Worm (Caenorhabditis elegans) whole organism, L1 larva: ENCODE measurements around the gene R144.10.

Experiments
- C04F5.9 ChIP-seq: sonication (generic microtip); optimal IDR thresholded peaks from 2 replicates; lab custom pipeline; 2016; ENCODE audit warnings: missing genetic modification characterization, missing compliant biosample characterization
- C16A3.4 ChIP-seq: fragments of 150-350 bp; optimal IDR thresholded peaks from 2 replicates; lab custom pipeline; 2014; ENCODE audit warnings: missing biosample characterization, missing genetic modification characterization
- aha-1 ChIP-seq: fragments of 150-350 bp; optimal IDR thresholded peaks from 2 replicates; lab custom pipeline; 2014; ENCODE audit warnings: missing biosample characterization, missing genetic modification characterization
- aly-2 ChIP-seq: fragments of 150-350 bp; optimal IDR thresholded peaks from 2 replicates; lab custom pipeline; 2014; ENCODE audit warnings: missing biosample characterization, missing genetic modification characterization
- ceh-82 ChIP-seq, 3 experiments: fragments of 150-350 bp in 1 of 3; sonication (generic microtip) in 2 of 3; optimal IDR thresholded peaks; 2 replicates each; lab custom pipeline; 2014 to 2017; ENCODE audit warnings: missing biosample characterization in 3 of 3, missing genetic modification characterization in 3 of 3
- ceh-88 ChIP-seq: fragments of 200-800 bp; sonication (Bioruptor generic); IDR thresholded peaks from 2 replicates; pipeline ENCODE4 v1.3.6; 2022; ENCODE audit warnings: missing genetic modification characterization, missing compliant biosample characterization
- ceh-90 ChIP-seq: sonication (generic microtip); optimal IDR thresholded peaks from 2 replicates; lab custom pipeline; 2016; ENCODE audit warnings: missing genetic modification characterization, missing compliant biosample characterization
- dpl-1 ChIP-seq, 3 experiments: fragments of 150-350 bp in 2 of 3; sonication (generic microtip) in 1 of 3; optimal IDR thresholded peaks; 2 replicates each; lab custom pipeline; 2014 to 2017; ENCODE audit warnings: missing biosample characterization in 3 of 3, missing genetic modification characterization in 3 of 3, missing genetic modification reagents in 3 of 3
- efl-1 ChIP-seq, 4 experiments: fragments of 150-350 bp; optimal IDR thresholded peaks in 3 of 4; peaks in 1 of 4; 1 replicate in 1 of 4; 2 replicates in 3 of 4; lab custom pipeline; 2014; ENCODE audit warnings: missing biosample characterization in 2 of 4, missing genetic modification characterization in 2 of 4, missing genetic modification reagents in 2 of 4
- elt-3 ChIP-seq, 6 experiments: fragments of 150-350 bp in 1 of 6; sonication (generic microtip); optimal IDR thresholded peaks; 2 replicates each; lab custom pipeline; 2017 to 2018; ENCODE audit warnings: missing biosample characterization in 6 of 6, missing genetic modification characterization in 6 of 6, inconsistent platforms in 1 of 6
- fkh-10 ChIP-seq: sonication (generic microtip); optimal IDR thresholded peaks from 2 replicates; lab custom pipeline; 2017; ENCODE audit warnings: missing biosample characterization, missing genetic modification reagents, missing genetic modification characterization
- fkh-4 ChIP-seq: sonication (generic microtip); optimal IDR thresholded peaks from 2 replicates; lab custom pipeline; 2016; ENCODE audit warnings: missing compliant biosample characterization, missing genetic modification characterization, borderline replicate concordance
- fkh-8 ChIP-seq: sonication (generic microtip); optimal IDR thresholded peaks from 2 replicates; lab custom pipeline; 2016; ENCODE audit warnings: mild to moderate bottlenecking, missing genetic modification characterization, missing compliant biosample characterization
- fos-1 ChIP-seq: fragments of 150-350 bp; optimal IDR thresholded peaks from 2 replicates; lab custom pipeline; 2014; ENCODE audit warnings: missing biosample characterization, missing genetic modification characterization
- hlh-17 ChIP-seq: fragments of 200-800 bp; sonication (Bioruptor generic); optimal IDR thresholded peaks from 2 replicates; lab custom pipeline; 2018; ENCODE audit warnings: missing genetic modification characterization, mild to moderate bottlenecking, missing compliant biosample characterization, moderate library complexity, borderline replicate concordance
- lin-13 ChIP-seq: fragments of 150-350 bp; optimal IDR thresholded peaks from 2 replicates; lab custom pipeline; 2014; ENCODE audit warnings: missing biosample characterization, missing genetic modification reagents, missing genetic modification characterization
- lin-14 ChIP-seq: fragments of 200-800 bp; sonication (Bioruptor generic); optimal IDR thresholded peaks from 2 replicates; lab custom pipeline; 2018; ENCODE audit warnings: mild to moderate bottlenecking, missing genetic modification characterization, moderate library complexity, missing compliant biosample characterization
- lin-35 ChIP-seq, 2 experiments: fragments of 150-350 bp; optimal IDR thresholded peaks; 2 replicates each; lab custom pipeline; 2014; ENCODE audit warnings: missing biosample characterization in 2 of 2, missing genetic modification characterization in 2 of 2, missing genetic modification reagents in 2 of 2
- lir-3 ChIP-seq: sonication (generic microtip); optimal IDR thresholded peaks from 2 replicates; lab custom pipeline; 2016; ENCODE audit warnings: mild to moderate bottlenecking, missing genetic modification characterization, moderate library complexity, missing compliant biosample characterization; ENCODE audit not compliant: poor library complexity
- mab-9 ChIP-seq: fragments of 200-800 bp; sonication (Bioruptor generic); IDR thresholded peaks from 2 replicates; pipeline ENCODE4 v1.3.6; 2022; ENCODE audit warnings: missing genetic modification reagents, missing genetic modification characterization, missing compliant biosample characterization
- mef-2 ChIP-seq: fragments of 150-350 bp; optimal IDR thresholded peaks from 2 replicates; lab custom pipeline; 2014; ENCODE audit warnings: missing biosample characterization, missing genetic modification characterization
- nhr-11 ChIP-seq: fragments of 150-350 bp; optimal IDR thresholded peaks from 2 replicates; lab custom pipeline; 2014; ENCODE audit warnings: missing biosample characterization, missing genetic modification characterization
- nhr-237 ChIP-seq: fragments of 150-350 bp; optimal IDR thresholded peaks from 2 replicates; lab custom pipeline; 2014; ENCODE audit warnings: missing biosample characterization, missing genetic modification characterization
- nhr-28 ChIP-seq: fragments of 150-350 bp; optimal IDR thresholded peaks from 2 replicates; lab custom pipeline; 2014; ENCODE audit warnings: missing biosample characterization, missing genetic modification characterization
- nhr-71 ChIP-seq: sonication (generic microtip); optimal IDR thresholded peaks from 2 replicates; lab custom pipeline; 2016; ENCODE audit warnings: mild to moderate bottlenecking, missing genetic modification characterization, moderate library complexity, missing compliant biosample characterization
- nhr-76 ChIP-seq: sonication (generic microtip); optimal IDR thresholded peaks from 2 replicates; lab custom pipeline; 2017; ENCODE audit warnings: missing biosample characterization, missing genetic modification characterization
- nhr-84 ChIP-seq: sonication (generic microtip); optimal IDR thresholded peaks from 2 replicates; lab custom pipeline; 2017; ENCODE audit warnings: missing biosample characterization, missing genetic modification characterization
- nhr-85 ChIP-seq: sonication (generic microtip); peaks from one replicate; lab custom pipeline; 2016; ENCODE audit warnings: missing genetic modification characterization, inconsistent platforms, missing compliant biosample characterization
- pag-3 ChIP-seq: sonication (generic microtip); optimal IDR thresholded peaks from 2 replicates; lab custom pipeline; 2017; ENCODE audit warnings: missing genetic modification characterization, mild to moderate bottlenecking, missing compliant biosample characterization, antibody characterized with exemption, borderline replicate concordance; ENCODE audit not compliant: insufficient read depth
- pax-3 ChIP-seq: fragments of 200-800 bp; sonication (Bioruptor generic); optimal IDR thresholded peaks from 2 replicates; lab custom pipeline; 2018; ENCODE audit warnings: mild to moderate bottlenecking, missing genetic modification characterization, moderate library complexity, missing compliant biosample characterization
- skn-1 ChIP-seq: fragments of 150-350 bp; optimal IDR thresholded peaks from 2 replicates; lab custom pipeline; 2014; ENCODE audit warnings: missing biosample characterization, missing genetic modification characterization
- sox-4 ChIP-seq: sonication (generic microtip); optimal IDR thresholded peaks from 2 replicates; lab custom pipeline; 2016; ENCODE audit warnings: missing genetic modification characterization, missing compliant biosample characterization
- sup-37 ChIP-seq: fragments of 200-800 bp; sonication (Bioruptor generic); optimal IDR thresholded peaks from 2 replicates; lab custom pipeline; 2018; ENCODE audit warnings: mild to moderate bottlenecking, missing genetic modification characterization, missing compliant biosample characterization
- unc-30 ChIP-seq: sonication (generic microtip); optimal IDR thresholded peaks from 2 replicates; lab custom pipeline; 2017; ENCODE audit warnings: missing biosample characterization, missing genetic modification characterization
- unc-62 ChIP-seq: fragments of 150-350 bp; optimal IDR thresholded peaks from 2 replicates; lab custom pipeline; 2014; ENCODE audit warnings: missing biosample characterization, missing genetic modification reagents, missing genetic modification characterization
- unc-86 ChIP-seq: sonication (generic microtip); optimal IDR thresholded peaks from 2 replicates; lab custom pipeline; 2016; ENCODE audit warnings: missing genetic modification characterization, missing compliant biosample characterization
- vab-15 ChIP-seq: sonication (generic microtip); optimal IDR thresholded peaks from 2 replicates; lab custom pipeline; 2017; ENCODE audit warnings: missing genotype, mild to moderate bottlenecking, missing genetic modification characterization, missing compliant biosample characterization
- xbp-1 ChIP-seq: sonication (generic microtip); optimal IDR thresholded peaks from 2 replicates; lab custom pipeline; 2016; ENCODE audit warnings: missing genetic modification characterization, missing compliant biosample characterization
- ztf-4 ChIP-seq: fragments of 150-350 bp; optimal IDR thresholded peaks from 2 replicates; lab custom pipeline; 2014; ENCODE audit warnings: missing biosample characterization, missing genetic modification characterization

The R144.10 gene

DNA sequence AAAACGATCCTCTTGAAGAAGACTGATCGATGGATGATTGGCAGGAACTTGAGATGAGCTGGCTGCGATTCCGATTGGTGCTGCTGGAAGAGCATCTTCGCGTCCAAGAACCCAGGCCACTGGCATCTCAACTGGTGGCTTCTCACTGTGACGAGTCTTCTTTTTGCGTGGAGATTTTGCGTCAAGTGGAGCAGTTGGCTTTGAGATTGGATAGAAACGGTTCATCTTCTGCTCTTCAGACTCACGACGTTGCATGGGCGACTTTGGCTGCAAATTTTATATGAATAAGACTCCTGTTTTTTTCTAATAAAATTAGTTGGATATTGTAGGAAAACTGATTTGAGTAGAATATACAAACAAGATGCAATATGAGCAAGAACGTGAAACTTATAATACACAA, 8.6 kb upstream of the R144.10 start:
- TF ChIP-seq C16A3.4 (tag; lab: Kevin White, UChicago) (no peak), lir-3 (tag; lab: Kevin White, UChicago) (no peak), aha-1 (tag; lab: Kevin White, UChicago) (no peak), nhr-71 (tag; lab: Kevin White, UChicago) (no peak), nhr-237 (tag; lab: Kevin White, UChicago) (no peak), elt-3 (tag; optimal IDR thresholded peaks at IDR 0.05; lab: Kevin White, UChicago) (no peak), unc-30 (tag; lab: Kevin White, UChicago) (no peak), fkh-10 (GFP tag; lab: Kevin White, UChicago) (no peak), skn-1 (tag; lab: Kevin White, UChicago) (no peak), hlh-17 (GFP tag; lab: Kevin White, UChicago) (no peak), nhr-28 (tag; lab: Kevin White, UChicago) (no peak), unc-62 (GFP tag; lab: Kevin White, UChicago) (no peak), sox-4 (no peak), lin-35 (GFP tag; optimal IDR thresholded peaks at IDR 0.05; lab: Kevin White, UChicago) (no peak), mef-2 (tag; lab: Kevin White, UChicago) (no peak), pax-3 (tag; lab: Kevin White, UChicago) (no peak), pag-3 (tag; lab: Kevin White, UChicago) (no peak), dpl-1 (GFP tag; optimal IDR thresholded peaks at IDR 0.05; lab: Kevin White, UChicago) (no peak), vab-15 (tag; lab: Kevin White, UChicago) (no peak), xbp-1 (tag; lab: Kevin White, UChicago) (no peak)

DNA sequence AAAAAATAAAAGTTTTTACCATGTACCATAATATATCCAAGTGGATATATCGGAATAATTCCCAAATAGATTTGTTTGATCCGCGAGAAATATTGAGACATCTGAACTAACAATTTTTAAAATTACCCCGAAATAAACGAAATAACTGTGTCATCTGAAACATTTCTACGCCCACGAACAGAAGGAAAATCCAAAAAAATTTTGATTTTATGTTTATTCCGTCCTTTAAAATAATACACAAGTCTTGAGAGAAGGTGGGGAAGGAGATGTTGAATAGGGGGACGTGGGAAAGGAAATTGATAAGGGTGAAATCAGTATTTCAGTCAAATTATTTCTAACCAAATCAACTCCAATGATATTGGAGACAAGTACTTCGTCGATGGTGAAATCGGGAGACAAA, 6.6 kb upstream of the R144.10 start, which contains the start of gene R144.11:
R144.11 (minus strand) TSS at position 101 of the 400 bp plus-strand sequence.
- TF ChIP-seq mab-9 (GFP tag; lab: Robert Waterston, UW) (no peak), ceh-90 (tag; lab: Kevin White, UChicago) (no peak), lin-14 (GFP tag; lab: Kevin White, UChicago) (no peak), efl-1 (optimal IDR thresholded peaks at IDR 0.05; lab: Kevin White, UChicago) (no peak), efl-1 (GFP tag; optimal IDR thresholded peaks at IDR 0.05 in 1 of 2; lab: Kevin White, UChicago) (peak in 1 of 2 experiments; percentile 30), fkh-8 (no peak), nhr-11 (no peak), fkh-10 (GFP tag; lab: Kevin White, UChicago) (no peak), lin-35 (GFP tag; optimal IDR thresholded peaks at IDR 0.05; lab: Kevin White, UChicago) (no peak), unc-30 (tag; lab: Kevin White, UChicago) (no peak), ceh-82 (tag; optimal IDR thresholded peaks at IDR 0.05; lab: Kevin White, UChicago) (no peak), sup-37 (GFP tag; lab: Kevin White, UChicago) (no peak), aha-1 (tag; lab: Kevin White, UChicago) (no peak), lin-13 (GFP tag; lab: Kevin White, UChicago) (no peak), fos-1 (no peak), xbp-1 (tag; lab: Kevin White, UChicago) (no peak), fkh-4 (tag; lab: Kevin White, UChicago) (no peak), ceh-88 (GFP tag; lab: Robert Waterston, UW) (no peak), nhr-85 (tag; lab: Kevin White, UChicago) (peak; percentile 31), nhr-76 (tag; lab: Kevin White, UChicago) (no peak), skn-1 (tag; lab: Kevin White, UChicago) (no peak), unc-86 (tag; lab: Kevin White, UChicago) (no peak), nhr-84 (tag; lab: Kevin White, UChicago) (no peak), C04F5.9 (no peak), aly-2 (tag; lab: Kevin White, UChicago) (peak; percentile 79), dpl-1 (GFP tag; optimal IDR thresholded peaks at IDR 0.05; lab: Kevin White, UChicago) (no peak), ztf-4 (tag; lab: Kevin White, UChicago) (no peak)
